Fruit fly (Drosophila melanogaster): ENCODE measurements around the gene Jon74E.

Jon74E gene

DNA sequence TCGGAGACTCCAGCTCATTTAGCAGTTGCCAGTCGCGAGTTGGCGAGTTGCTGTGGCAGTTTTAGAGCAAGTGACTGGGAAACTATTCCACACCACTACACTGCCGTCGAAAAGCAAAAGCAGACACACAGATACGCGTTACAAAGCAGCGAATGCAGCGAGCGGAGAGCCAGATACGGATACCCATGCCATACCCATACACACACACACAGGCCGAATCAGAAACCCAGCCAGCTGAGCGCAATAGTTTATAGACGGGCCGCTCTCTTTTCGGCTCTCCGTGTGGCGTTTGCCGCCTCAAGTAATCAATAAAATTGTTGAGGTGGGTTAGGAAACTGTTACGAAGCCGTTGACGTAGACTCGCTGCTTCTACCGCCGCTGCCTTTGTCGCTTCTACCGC lies 24.9 kb upstream of the Jon74E start (continued):
- TF ChIP-seq B-H2 (GFP tag; optimal IDR thresholded peaks at IDR 0.05) (no peak), ap (GFP tag; IDR thresholded peaks at IDR 0.05) (no peak), ato (GFP tag; IDR thresholded peaks at IDR 0.05; ENCODE audit: partially characterized antibody) (no peak), gce (GFP tag; IDR thresholded peaks at IDR 0.05) (no peak), oc (tag; optimal IDR thresholded peaks at IDR 0.05) (peak; percentile 20), Kr (GFP tag; optimal IDR thresholded peaks at IDR 0.05) (no peak), CG43689 (GFP tag; IDR thresholded peaks at IDR 0.05) (no peak), CG11093 (GFP tag; IDR thresholded peaks at IDR 0.05) (no peak), CG4404 (GFP tag; IDR thresholded peaks at IDR 0.05) (no peak), CG5180 (GFP tag; optimal IDR thresholded peaks at IDR 0.05) (no peak), CG7786 (GFP tag; optimal IDR thresholded peaks at IDR 0.05) (no peak), Ravus (GFP tag; IDR thresholded peaks at IDR 0.05) (no peak), CG7271 (tag; optimal IDR thresholded peaks at IDR 0.05) (no peak), Jarid2 (GFP tag; optimal IDR thresholded peaks at IDR 0.05) (no peak), HLHmδ (GFP tag; optimal IDR thresholded peaks at IDR 0.05) (no peak), CG11504 (tag; optimal IDR thresholded peaks at IDR 0.05) (no peak), D19B (GFP tag; optimal IDR thresholded peaks at IDR 0.05) (no peak), CG17829 (tag; optimal IDR thresholded peaks at IDR 0.05) (no peak), CG6689 (GFP tag; IDR thresholded peaks at IDR 0.05) (no peak), Adf1 (GFP tag; IDR thresholded peaks at IDR 0.05) (peak; percentile 86), Ptx1 (GFP tag; IDR thresholded peaks at IDR 0.05) (no peak), Optix (GFP tag; IDR thresholded peaks at IDR 0.05) (no peak), CG12391 (tag; optimal IDR thresholded peaks at IDR 0.05) (no peak), CG12659 (GFP tag; optimal IDR thresholded peaks at IDR 0.05) (no peak), CG8478 (optimal IDR thresholded peaks at IDR 0.05) (peak; percentile 65), vvl (GFP tag; IDR thresholded peaks at IDR 0.05) (peak; percentile 19; the same call in 1 of the 2 replicates), MTF-1 (GFP tag; optimal IDR thresholded peaks at IDR 0.05; ENCODE audit: borderline replicate concordance) (no peak), Xrp1 (GFP tag; IDR thresholded peaks at IDR 0.05) (no peak), CG3407 (GFP tag; optimal IDR thresholded peaks at IDR 0.05) (no peak), fu2 (GFP tag; optimal IDR thresholded peaks at IDR 0.05) (no peak), CG17612 (GFP tag; IDR thresholded peaks at IDR 0.05) (no peak), chinmo (GFP tag; IDR thresholded peaks at IDR 0.05; ENCODE audit: partially characterized antibody) (peak; percentile 97; the same call in 3 of the 4 replicates), jumu (GFP tag; optimal IDR thresholded peaks at IDR 0.05) (no peak), CG17328 (GFP tag; IDR thresholded peaks at IDR 0.05) (no peak), CG16863 (GFP tag; optimal IDR thresholded peaks at IDR 0.05) (no peak), nmo (GFP tag; optimal IDR thresholded peaks at IDR 0.05) (no peak), CG6765 (GFP tag; optimal IDR thresholded peaks at IDR 0.05) (no peak), Pdp1 (GFP tag; optimal IDR thresholded peaks at IDR 0.05) (peak in 1 of 2 experiments; percentile 83), CG14860 (GFP tag; IDR thresholded peaks at IDR 0.05; ENCODE audit: partially characterized antibody) (no peak), CG3065 (GFP tag; optimal IDR thresholded peaks at IDR 0.05) (no peak), fd102C (GFP tag; optimal IDR thresholded peaks at IDR 0.05) (no peak), dpn (GFP tag; optimal IDR thresholded peaks at IDR 0.05) (no peak), her (GFP tag; optimal IDR thresholded peaks at IDR 0.05) (no peak), crol (GFP tag; IDR thresholded peaks at IDR 0.05) (peak; percentile 52; the same call in 1 of the 2 replicates), repo (GFP tag; optimal IDR thresholded peaks at IDR 0.05) (no peak), CG17912 (GFP tag; optimal IDR thresholded peaks at IDR 0.05) (no peak), Meics (GFP tag; optimal IDR thresholded peaks at IDR 0.05) (no peak), CG15601 (tag; optimal IDR thresholded peaks at IDR 0.05) (no peak), Bteb2 (GFP tag; optimal IDR thresholded peaks at IDR 0.05) (no peak), twi (tag; optimal IDR thresholded peaks at IDR 0.05) (no peak), Hmr (GFP tag; optimal IDR thresholded peaks at IDR 0.05) (no peak), otp (GFP tag; IDR thresholded peaks at IDR 0.05) (no peak)
